Worm (Caenorhabditis elegans): ENCODE data around the gene dgk-4.

dgk-4 gene

ce11 chrIV:8668635-8669034 is 37.5 kb downstream of the dgk-4 start, which contains the start of gene cdh-5:
Gene cdh-5 (plus strand): TSS chrIV:8668935.
- TF ChIP-seq unc-62 (GFP tag; optimal IDR thresholded peaks at IDR 0.05), result no peak

ce11 chrIV:8673733-8674375 is 42.7 kb downstream of the dgk-4 start:
- no peak for TF ChIP-seq unc-62 (GFP tag; optimal IDR thresholded peaks at IDR 0.05)

ce11 chrIV:8677303-8677702 is 46.2 kb downstream of the dgk-4 start, which contains the start of gene F08B4.8:
Gene F08B4.8 (plus strand): TSS chrIV:8677603.
- no peak for TF ChIP-seq unc-62 (GFP tag; optimal IDR thresholded peaks at IDR 0.05)

ce11 chrIV:8679225-8679624 is 48.1 kb downstream of the dgk-4 start, which contains the start of gene nlp-60:
Gene nlp-60 (minus strand): TSS chrIV:8679325.
- TF ChIP-seq unc-62 (GFP tag; optimal IDR thresholded peaks at IDR 0.05), result no peak

- TF ChIP-seq unc-62 (GFP tag; optimal IDR thresholded peaks at IDR 0.05), result no peak
These were observed 55.4 kb downstream of the dgk-4 start, which contains the start of gene pole-2 for ce11 chrIV:8686510-8686909. Gene pole-2 (minus strand): TSS chrIV:8686610.

ce11 chrIV:8686966-8687365 is 55.8 kb downstream of the dgk-4 start:
- TF ChIP-seq unc-62 (GFP tag; optimal IDR thresholded peaks at IDR 0.05), result no peak

ce11 chrIV:8687605-8688191 is 56.6 kb downstream of the dgk-4 start, which contains the start of gene snrp-3:
Gene snrp-3 (minus strand): TSS chrIV:8687810.
- no peak for TF ChIP-seq unc-62 (GFP tag; optimal IDR thresholded peaks at IDR 0.05)

- no peak for TF ChIP-seq unc-62 (GFP tag; optimal IDR thresholded peaks at IDR 0.05)
These were observed 60.4 kb downstream of the dgk-4 start, which contains the start of the genes hst-1 and ints-6 for ce11 chrIV:8691486-8691885. Gene hst-1 (minus strand): TSS chrIV:8691513. Gene ints-6 (plus strand): TSS chrIV:8691745.
